Worm (Caenorhabditis elegans): Measurements from ENCODE around the gene msp-142.

msp-142 gene

DNA sequence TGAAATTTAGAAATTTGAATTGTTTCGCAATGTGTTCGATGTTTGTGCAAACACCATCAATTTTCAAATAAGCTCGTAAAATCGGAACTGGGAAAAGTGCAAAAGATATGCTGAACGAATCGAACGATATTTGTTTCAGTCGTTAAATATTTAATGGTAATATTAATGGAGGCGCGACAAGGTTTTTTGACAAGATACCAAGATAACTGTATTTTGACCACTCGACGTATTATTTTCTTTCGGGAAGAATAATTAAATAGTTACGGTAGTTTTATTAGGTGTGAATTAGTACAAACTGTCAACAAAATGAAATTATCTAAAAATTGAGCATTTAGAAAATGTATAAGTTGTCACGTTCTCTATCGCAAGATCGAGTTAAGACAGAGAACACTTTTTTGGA, 6.6 kb downstream of the msp-142 start:
- TF ChIP-seq hlh-15 (tag; optimal IDR thresholded peaks at IDR 0.05) = no peak
- no peak for TF ChIP-seq fkh-10 (GFP tag; optimal IDR thresholded peaks at IDR 0.05)
- TF ChIP-seq sox-2 (GFP tag; IDR thresholded peaks at IDR 0.05) = no peak
- no peak for TF ChIP-seq ceh-6 (GFP tag; optimal IDR thresholded peaks at IDR 0.05)
- TF ChIP-seq npax-4 (tag; optimal IDR thresholded peaks at IDR 0.05) = no peak
- no peak for TF ChIP-seq ceh-2 (tag; optimal IDR thresholded peaks at IDR 0.05)
- TF ChIP-seq lim-6 (tag; optimal IDR thresholded peaks at IDR 0.05) = no peak
- no peak for TF ChIP-seq hlh-13 (GFP tag; optimal IDR thresholded peaks at IDR 0.05)

DNA sequence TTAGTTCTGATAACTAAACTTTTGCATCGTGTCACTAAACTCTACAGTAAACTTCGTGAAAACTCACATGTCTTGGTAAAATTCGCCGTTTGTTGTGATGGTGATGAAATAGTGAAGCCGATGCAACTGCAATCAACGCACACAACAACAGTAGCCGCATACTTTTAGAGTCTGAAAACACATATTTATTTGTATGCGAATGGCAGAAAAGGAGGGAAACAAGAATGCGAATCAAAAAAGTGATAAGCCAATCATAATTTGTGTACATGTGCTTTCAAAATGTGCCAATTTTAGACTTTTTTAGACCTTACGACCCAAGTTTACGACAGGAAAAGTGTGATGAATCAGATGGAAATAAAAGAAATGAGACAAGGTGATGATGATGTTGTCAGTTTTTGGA, 7.6 kb downstream of the msp-142 start, which contains the start of gene K05F1.10:
K05F1.10 (minus strand) TSS at position 171 of the 400 bp plus-strand sequence.
- TF ChIP-seq hlh-30 (tag; optimal IDR thresholded peaks at IDR 0.05; ENCODE audit: insufficient read depth) (no peak), nhr-11 (tag; optimal IDR thresholded peaks at IDR 0.05) (no peak), ets-4 (tag; optimal IDR thresholded peaks at IDR 0.05) (no peak), fkh-6 (tag; optimal IDR thresholded peaks at IDR 0.05) (no peak), elt-2 (tag; optimal IDR thresholded peaks at IDR 0.05) (no peak), ceh-48 (tag; optimal IDR thresholded peaks at IDR 0.05) (no peak), pax-1 (tag; optimal IDR thresholded peaks at IDR 0.05) (no peak)

DNA sequence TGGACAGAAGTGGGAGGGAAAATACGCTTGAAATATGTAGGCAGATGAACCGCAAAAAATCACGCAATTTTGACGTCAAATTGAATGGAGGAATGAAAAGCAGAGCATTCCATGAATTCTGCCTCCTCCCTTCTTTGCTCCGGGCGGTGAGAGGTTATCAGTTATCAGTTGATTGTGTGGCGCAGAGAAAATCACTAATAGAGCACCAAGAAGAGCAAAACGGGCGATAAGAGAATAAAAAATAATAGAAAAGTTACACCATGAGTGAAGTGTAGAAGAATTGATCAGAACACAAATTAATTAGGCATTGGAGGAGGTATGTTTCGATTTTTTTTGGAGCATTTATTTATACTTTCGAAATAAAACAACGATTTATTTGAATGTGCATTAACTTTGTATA, 8.8 kb downstream of the msp-142 start:
- TF ChIP-seq ceh-24 (tag; optimal IDR thresholded peaks at IDR 0.05) = no peak
- TF ChIP-seq elt-4 (tag; optimal IDR thresholded peaks at IDR 0.05) = no peak
- TF ChIP-seq ceh-34 (tag; optimal IDR thresholded peaks at IDR 0.05) = no peak
- TF ChIP-seq pat-9 (tag; optimal IDR thresholded peaks at IDR 0.05) = no peak
- no peak for TF ChIP-seq tbx-7 (tag; optimal IDR thresholded peaks at IDR 0.05)
- no peak for TF ChIP-seq dve-1 (tag; optimal IDR thresholded peaks at IDR 0.05)
- TF ChIP-seq pros-1 (tag; optimal IDR thresholded peaks at IDR 0.05) = no peak
- no peak for TF ChIP-seq unc-55 (GFP tag; optimal IDR thresholded peaks at IDR 0.05)
- TF ChIP-seq hlh-15 (tag; optimal IDR thresholded peaks at IDR 0.05) = no peak
- no peak for TF ChIP-seq ceh-31 (tag; optimal IDR thresholded peaks at IDR 0.05)
- no peak for TF ChIP-seq nhr-11 (tag; optimal IDR thresholded peaks at IDR 0.05)
- no peak for TF ChIP-seq nfya-1 (tag; optimal IDR thresholded peaks at IDR 0.05)
- TF ChIP-seq ceh-19 (GFP tag; optimal IDR thresholded peaks at IDR 0.05) = no peak
- TF ChIP-seq fkh-6 (tag; optimal IDR thresholded peaks at IDR 0.05) = no peak
- no peak for TF ChIP-seq hlh-6 (tag; optimal IDR thresholded peaks at IDR 0.05)
- TF ChIP-seq F13H6.1 (tag; optimal IDR thresholded peaks at IDR 0.05) = no peak
- no peak for TF ChIP-seq unc-42 (tag; optimal IDR thresholded peaks at IDR 0.05)
- no peak for TF ChIP-seq ceh-30 (tag; optimal IDR thresholded peaks at IDR 0.05)
- TF ChIP-seq Y22D7AL.16 (tag; optimal IDR thresholded peaks at IDR 0.05) = no peak

DNA sequence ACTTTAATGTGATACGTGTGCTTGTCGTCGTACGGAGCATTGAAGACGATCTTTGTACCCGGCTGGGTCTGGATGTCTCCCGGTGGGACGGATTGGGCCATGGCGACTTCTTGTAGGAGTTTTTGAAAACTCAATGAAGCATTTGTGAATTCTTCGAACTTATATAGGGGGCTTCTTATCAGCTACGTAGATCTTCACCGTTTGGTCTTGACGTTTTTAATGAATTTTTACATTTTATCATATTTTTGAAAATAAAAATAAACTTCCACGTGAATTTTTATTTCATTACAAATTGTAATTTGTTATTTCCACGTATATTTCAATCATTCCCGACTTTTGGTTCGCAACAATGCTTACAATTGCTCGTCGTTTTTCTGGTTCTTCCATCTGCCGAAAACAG, 12.5 kb downstream of the msp-142 start, which contains the start of the genes msp-64 and ZK1248.5:
msp-64 (minus strand) TSS at position 101 of the 400 bp plus-strand sequence.
ZK1248.5 (plus strand) TSS at position 285 of the 400 bp plus-strand sequence.
- TF ChIP-seq sox-4 (tag; optimal IDR thresholded peaks at IDR 0.05) = no peak
- TF ChIP-seq pqm-1 (tag; optimal IDR thresholded peaks at IDR 0.05) = no peak
- no peak for TF ChIP-seq mec-3 (tag; optimal IDR thresholded peaks at IDR 0.05; ENCODE audit: borderline replicate concordance)
- TF ChIP-seq K09A11.1 (tag; optimal IDR thresholded peaks at IDR 0.05; ENCODE audit: insufficient read depth) = no peak
- TF ChIP-seq hlh-13 (GFP tag; optimal IDR thresholded peaks at IDR 0.05) = no peak
- TF ChIP-seq ztf-16 (tag; optimal IDR thresholded peaks at IDR 0.05) = no peak
- TF ChIP-seq syd-9 (tag; optimal IDR thresholded peaks at IDR 0.05) = no peak
- TF ChIP-seq eyg-1 (tag; optimal IDR thresholded peaks at IDR 0.05) = no peak
- TF ChIP-seq ets-4 (tag; optimal IDR thresholded peaks at IDR 0.05) = no peak
- no peak for TF ChIP-seq pros-1 (tag; optimal IDR thresholded peaks at IDR 0.05)
- no peak for TF ChIP-seq pax-1 (tag; optimal IDR thresholded peaks at IDR 0.05)

Measured in whole organism, late embryonic.